Fruit fly (Drosophila melanogaster): ENCODE measurements around the gene CG2225.

The CG2225 gene

DNA sequence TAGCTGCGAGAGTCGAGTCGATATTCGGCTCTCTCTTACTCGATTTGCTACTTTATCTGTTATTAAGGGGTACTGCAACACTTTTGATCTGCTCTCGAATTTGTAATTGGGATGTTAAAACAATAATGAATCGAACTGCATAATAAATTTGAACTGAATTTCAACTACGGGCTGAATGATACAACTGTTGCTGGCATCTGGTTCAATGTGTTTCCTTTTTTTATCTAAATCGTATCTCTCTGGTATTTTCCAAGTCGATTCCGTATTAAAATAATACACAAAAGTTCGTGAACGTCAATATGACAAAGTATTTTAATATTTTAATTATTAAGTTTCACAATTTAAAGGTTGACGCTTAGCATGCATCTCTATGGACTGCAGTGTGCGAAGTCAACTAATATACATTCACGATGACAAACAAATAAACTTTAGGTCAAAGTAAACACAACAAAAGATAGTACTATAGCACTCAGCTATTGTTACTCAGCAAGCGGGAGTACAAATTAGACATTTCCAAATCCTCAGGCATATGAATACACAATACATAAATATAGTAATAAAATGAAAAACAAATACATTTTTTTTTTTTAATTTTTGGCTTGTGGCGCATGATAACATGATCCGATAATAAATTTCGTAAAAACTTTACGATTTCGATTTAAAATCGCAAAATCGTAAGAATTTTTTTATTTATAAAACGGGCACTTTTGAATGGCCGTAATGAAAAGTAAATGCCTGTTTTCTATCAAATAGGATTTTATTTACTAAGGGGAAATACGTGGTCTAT is 53.5 kb downstream of the CG2225 start, which contains the start of gene CG2201 (continued):
- TF ChIP-seq her (GFP tag; optimal IDR thresholded peaks at IDR 0.05) (no peak), CTCF (GFP tag; optimal IDR thresholded peaks at IDR 0.05) (peak; percentile 20), CG2202 (tag; optimal IDR thresholded peaks at IDR 0.05) (peak; percentile 32), sd (tag; optimal IDR thresholded peaks at IDR 0.05) (no peak), dm (GFP tag; optimal IDR thresholded peaks at IDR 0.05) (no peak), Sry-β (GFP tag; optimal IDR thresholded peaks at IDR 0.05) (peak; percentile 27), slp2 (GFP tag; optimal IDR thresholded peaks at IDR 0.05) (no peak), gcm2 (GFP tag; optimal IDR thresholded peaks at IDR 0.05) (no peak), CG8281 (tag; optimal IDR thresholded peaks at IDR 0.05) (no peak), CG7963 (GFP tag; IDR thresholded peaks at IDR 0.05; ENCODE audit: partially characterized antibody) (no peak), tgo (GFP tag; IDR thresholded peaks at IDR 0.05) (peak; percentile 47; the same call in 2 of the 3 replicates), BEAF-32 (GFP tag; optimal IDR thresholded peaks at IDR 0.05) (no peak), Scr (GFP tag; IDR thresholded peaks at IDR 0.05; ENCODE audit: partially characterized antibody) (no peak), CG15696 (tag; optimal IDR thresholded peaks at IDR 0.05) (peak; percentile 9), Neu2 (GFP tag; optimal IDR thresholded peaks at IDR 0.05; ENCODE audit: borderline replicate concordance) (no peak), CG17361 (GFP tag; IDR thresholded peaks at IDR 0.05) (peak; percentile 53; the same call in 2 of the 3 replicates), CG1529 (GFP tag; optimal IDR thresholded peaks at IDR 0.05) (peak; percentile 48), tll (GFP tag; optimal IDR thresholded peaks at IDR 0.05) (no peak), Optix (GFP tag; IDR thresholded peaks at IDR 0.05) (no peak), abd-A (tag; optimal IDR thresholded peaks at IDR 0.05) (no peak), CG9797 (GFP tag; optimal IDR thresholded peaks at IDR 0.05) (no peak), CG9932 (GFP tag; IDR thresholded peaks at IDR 0.05) (peak; percentile 57), fd3F (GFP tag; optimal IDR thresholded peaks at IDR 0.05) (peak; percentile 8), CG10267 (tag; optimal IDR thresholded peaks at IDR 0.05) (peak; percentile 4), Dbx (GFP tag; IDR thresholded peaks at IDR 0.05) (no peak), pros (GFP tag; optimal IDR thresholded peaks at IDR 0.05) (no peak), CG10565 (GFP tag; optimal IDR thresholded peaks at IDR 0.05) (no peak), shn (GFP tag; optimal IDR thresholded peaks at IDR 0.05) (no peak), NC2β (GFP tag; optimal IDR thresholded peaks at IDR 0.05) (no peak), CG3065 (GFP tag; optimal IDR thresholded peaks at IDR 0.05) (no peak), CG7786 (GFP tag; optimal IDR thresholded peaks at IDR 0.05) (no peak), sens (GFP tag) (peak; percentile 74), CG11723 (GFP tag; optimal IDR thresholded peaks at IDR 0.05) (peak; percentile 8), CG12942 (GFP tag; optimal IDR thresholded peaks at IDR 0.05) (peak; percentile 27), HLH3B (GFP tag; IDR thresholded peaks at IDR 0.05) (no peak), Meics (GFP tag; optimal IDR thresholded peaks at IDR 0.05) (peak; percentile 40), CG15073 (GFP tag; optimal IDR thresholded peaks at IDR 0.05) (no peak), Jarid2 (GFP tag; optimal IDR thresholded peaks at IDR 0.05) (no peak), CG14710 (tag; optimal IDR thresholded peaks at IDR 0.05) (peak; percentile 24), CG34376 (GFP tag; optimal IDR thresholded peaks at IDR 0.05) (no peak), cad (GFP tag; optimal IDR thresholded peaks at IDR 0.05) (no peak), Hr3 (GFP tag; optimal IDR thresholded peaks at IDR 0.05) (peak; percentile 40), E2f1 (GFP tag; IDR thresholded peaks at IDR 0.05) (no peak), CG6765 (GFP tag; optimal IDR thresholded peaks at IDR 0.05) (peak; percentile 68), mld (GFP tag; IDR thresholded peaks at IDR 0.05; ENCODE audit: partially characterized antibody) (no peak), ken (GFP tag; IDR thresholded peaks at IDR 0.05) (peak; percentile 73; the same call in 2 of the 3 replicates), Atf3 (GFP tag; optimal IDR thresholded peaks at IDR 0.05) (no peak), aop (GFP tag; IDR thresholded peaks at IDR 0.05) (no peak), Xrp1 (GFP tag; IDR thresholded peaks at IDR 0.05) (no peak), hb (GFP tag; IDR thresholded peaks at IDR 0.05; ENCODE audit: partially characterized antibody) (no peak)

All from whole organism, embryonic.